Worm (Caenorhabditis elegans): ENCODE measurements around the gene Y71H2AM.25.
"Not testable (repeated sequence)": the region's sequence is repeated elsewhere in the genome, so short reads cannot be mapped to it uniquely, and the experiment has no call there.

DNA sequence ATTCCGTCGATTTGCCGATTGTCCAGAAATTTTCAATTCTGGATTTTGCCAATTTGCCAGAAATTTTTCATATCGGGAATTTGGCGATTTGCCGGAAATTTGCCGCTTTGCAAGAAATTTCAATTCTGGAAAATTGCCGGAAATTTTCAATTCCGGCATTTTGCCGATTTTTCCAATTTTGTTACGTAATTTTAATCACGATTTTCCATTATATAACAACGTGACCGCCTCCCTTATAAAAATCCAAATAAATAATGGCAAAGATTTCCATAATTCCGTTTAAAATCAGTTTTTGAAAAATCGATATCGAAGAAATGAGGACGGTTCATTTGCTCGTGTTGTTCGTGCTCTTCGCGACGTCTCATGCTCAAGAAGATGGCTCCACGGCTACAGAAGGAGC, 44.5 kb downstream of the Y71H2AM.25 start, which contains the start of gene H34I24.1:
- TF ChIP-seq scrt-1 (GFP tag; IDR thresholded peaks at IDR 0.05); ama-1 (optimal IDR thresholded peaks at IDR 0.05); sea-1 (GFP tag; conservative IDR thresholded peaks at IDR 0.05); B0310.2 (tag; optimal IDR thresholded peaks at IDR 0.05); flt-1 (GFP tag; IDR thresholded peaks at IDR 0.05): not testable (repeated sequence)

Measured in whole organism, early embryonic.